Worm (Caenorhabditis elegans): ENCODE measurements around the gene erfa-3.

ce11 chrV:11140326-11140725, 27.4 kb upstream of the erfa-3 start:
- TF ChIP-seq egl-27 (tag; optimal IDR thresholded peaks at IDR 0.05) (no peak), ztf-11 (tag; optimal IDR thresholded peaks at IDR 0.05) (no peak), mdl-1 (tag; optimal IDR thresholded peaks at IDR 0.05) (peak in 1 of 2 experiments; percentile 15), C04F5.9 (tag; optimal IDR thresholded peaks at IDR 0.05) (no peak), nhr-77 (tag; optimal IDR thresholded peaks at IDR 0.05) (no peak), unc-86 (tag; optimal IDR thresholded peaks at IDR 0.05) (no peak), mef-2 (tag; optimal IDR thresholded peaks at IDR 0.05) (no peak), efl-1 (optimal IDR thresholded peaks at IDR 0.05) (peak in 1 of 2 experiments; percentile 25), efl-1 (GFP tag; optimal IDR thresholded peaks at IDR 0.05 in 1 of 2) (no peak), hlh-17 (GFP tag; optimal IDR thresholded peaks at IDR 0.05; ENCODE audit: borderline replicate concordance) (no peak), skn-1 (tag; optimal IDR thresholded peaks at IDR 0.05) (no peak), alr-1 (tag; optimal IDR thresholded peaks at IDR 0.05; ENCODE audit: borderline replicate concordance) (no peak), lsy-2 (tag; optimal IDR thresholded peaks at IDR 0.05) (peak in 1 of 2 experiments; percentile 47), nhr-28 (tag; optimal IDR thresholded peaks at IDR 0.05) (no peak), unc-62 (GFP tag; optimal IDR thresholded peaks at IDR 0.05) (no peak)
